Fruit fly (Drosophila melanogaster): ENCODE measurements around the gene Mlc1.

Mlc1 gene

dm6 chr3R:27660127-27660579 lies at the start of gene Mlc1:
TSS of gene Mlc1 (minus strand) at chr3R:27660177.
- TF ChIP-seq h (optimal IDR thresholded peaks at IDR 0.05) (no peak), insv (optimal IDR thresholded peaks at IDR 0.05) (no peak), ttk (optimal IDR thresholded peaks at IDR 0.05) (no peak), Sin3A (optimal IDR thresholded peaks at IDR 0.05) (no peak), Myc (optimal IDR thresholded peaks at IDR 0.05) (no peak), psq (optimal IDR thresholded peaks at IDR 0.05) (no peak)

- no peak for TF ChIP-seq Myc (optimal IDR thresholded peaks at IDR 0.05)
- no peak for TF ChIP-seq insv (optimal IDR thresholded peaks at IDR 0.05)
- no peak for TF ChIP-seq psq (optimal IDR thresholded peaks at IDR 0.05)
- TF ChIP-seq h (optimal IDR thresholded peaks at IDR 0.05): no peak
- no peak for TF ChIP-seq ttk (optimal IDR thresholded peaks at IDR 0.05)
- no peak for TF ChIP-seq Sin3A (optimal IDR thresholded peaks at IDR 0.05)
Observed at dm6 chr3R:27706581-27707181, 46.7 kb upstream of the Mlc1 start, which contains the start of the genes CROT and CG12877. TSS of gene CROT (minus strand) at chr3R:27706751. TSS of gene CG12877 (plus strand) at chr3R:27707100.

DNA sequence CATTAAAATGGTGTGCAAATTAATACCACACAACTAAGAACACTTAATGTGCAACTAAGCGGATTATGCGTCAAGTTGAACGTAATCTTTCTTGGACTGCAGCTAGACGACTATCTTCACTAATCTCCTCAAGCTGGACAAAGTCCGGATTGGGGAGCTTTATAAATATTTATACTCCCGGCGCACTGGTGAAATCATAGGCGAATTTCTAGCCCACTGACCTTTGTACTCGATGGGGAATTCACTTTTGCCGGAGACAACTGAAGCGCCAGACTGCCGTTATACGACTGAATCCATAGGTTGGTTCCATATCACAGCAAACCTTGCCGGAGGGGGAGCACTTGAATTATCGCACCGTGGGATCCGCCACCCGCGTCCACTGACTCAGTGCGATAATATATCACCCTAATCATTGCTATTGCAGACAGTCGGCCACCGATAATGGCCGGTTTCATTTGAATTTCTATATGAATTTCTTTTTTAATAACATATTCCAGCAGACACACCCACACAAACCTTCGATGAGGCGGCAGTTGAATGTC lies 46.1 kb upstream of the Mlc1 start:
- no peak for TF ChIP-seq Sin3A (optimal IDR thresholded peaks at IDR 0.05)
- no peak for TF ChIP-seq ttk (optimal IDR thresholded peaks at IDR 0.05)
- no peak for TF ChIP-seq insv (optimal IDR thresholded peaks at IDR 0.05)
- TF ChIP-seq Myc (optimal IDR thresholded peaks at IDR 0.05): no peak
- no peak for TF ChIP-seq h (optimal IDR thresholded peaks at IDR 0.05)
- no peak for TF ChIP-seq psq (optimal IDR thresholded peaks at IDR 0.05)

dm6 chr3R:27700229-27700573 lies 40.2 kb upstream of the Mlc1 start, which contains the start of gene btz:
TSS of gene btz (plus strand) at chr3R:27700361.
- TF ChIP-seq psq (optimal IDR thresholded peaks at IDR 0.05) (no peak), h (optimal IDR thresholded peaks at IDR 0.05) (no peak), ttk (optimal IDR thresholded peaks at IDR 0.05) (no peak), Sin3A (optimal IDR thresholded peaks at IDR 0.05) (no peak), Myc (optimal IDR thresholded peaks at IDR 0.05) (no peak)

- TF ChIP-seq ttk (optimal IDR thresholded peaks at IDR 0.05) (no peak), insv (optimal IDR thresholded peaks at IDR 0.05) (no peak), Myc (optimal IDR thresholded peaks at IDR 0.05) (no peak), h (optimal IDR thresholded peaks at IDR 0.05) (no peak), Sin3A (optimal IDR thresholded peaks at IDR 0.05) (no peak), psq (optimal IDR thresholded peaks at IDR 0.05) (no peak)
Observed at dm6 chr3R:27699540-27700228, 39.7 kb upstream of the Mlc1 start, which contains the start of gene ALiX. TSS of gene ALiX (minus strand) at chr3R:27700110.

dm6 chr3R:27695019-27695418 lies 35.0 kb upstream of the Mlc1 start, which contains the start of gene HSPBAP1:
TSS of gene HSPBAP1 (plus strand) at chr3R:27695235.
- TF ChIP-seq insv (optimal IDR thresholded peaks at IDR 0.05) (no peak), Myc (optimal IDR thresholded peaks at IDR 0.05) (no peak), h (optimal IDR thresholded peaks at IDR 0.05) (no peak), psq (optimal IDR thresholded peaks at IDR 0.05) (no peak), ttk (optimal IDR thresholded peaks at IDR 0.05) (no peak), Sin3A (optimal IDR thresholded peaks at IDR 0.05) (no peak)

dm6 chr3R:27694583-27694982 lies 34.6 kb upstream of the Mlc1 start, which contains the start of gene Acp98AB:
TSS of gene Acp98AB (plus strand) at chr3R:27694883.
- TF ChIP-seq Myc (optimal IDR thresholded peaks at IDR 0.05) (no peak), h (optimal IDR thresholded peaks at IDR 0.05) (no peak)

DNA sequence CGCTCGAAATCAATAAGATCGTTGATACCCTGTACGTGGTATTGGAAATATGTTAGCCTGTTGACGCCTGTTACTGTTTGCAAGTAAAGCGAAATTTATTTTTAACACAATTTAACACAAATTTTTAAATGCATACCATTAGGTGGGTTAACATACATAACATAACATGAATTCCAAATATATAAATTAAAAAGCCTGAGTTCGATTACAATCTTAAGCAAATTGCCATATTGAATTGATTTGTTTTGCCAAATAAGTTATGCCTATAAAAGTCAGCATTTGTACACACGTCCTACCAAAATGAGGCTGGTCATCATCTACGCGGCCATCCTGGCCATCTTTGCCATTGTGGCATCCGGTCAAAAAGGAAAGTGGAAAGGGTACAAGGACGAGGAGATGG lies 34.0 kb upstream of the Mlc1 start, which contains the start of gene CG43319:
Gene CG43319, plus strand, starts transcription at position 301 of the 400 bp plus-strand sequence.
- TF ChIP-seq Myc (optimal IDR thresholded peaks at IDR 0.05) (no peak), ttk (optimal IDR thresholded peaks at IDR 0.05) (no peak), h (optimal IDR thresholded peaks at IDR 0.05) (no peak), Sin3A (optimal IDR thresholded peaks at IDR 0.05) (no peak), insv (optimal IDR thresholded peaks at IDR 0.05) (no peak), psq (optimal IDR thresholded peaks at IDR 0.05) (no peak)

- TF ChIP-seq ttk (optimal IDR thresholded peaks at IDR 0.05): no peak
- TF ChIP-seq psq (optimal IDR thresholded peaks at IDR 0.05): no peak
- no peak for TF ChIP-seq Sin3A (optimal IDR thresholded peaks at IDR 0.05)
- TF ChIP-seq Myc (optimal IDR thresholded peaks at IDR 0.05): no peak
- TF ChIP-seq insv (optimal IDR thresholded peaks at IDR 0.05): no peak
- no peak for TF ChIP-seq h (optimal IDR thresholded peaks at IDR 0.05)
Observed at dm6 chr3R:27692645-27693307, 32.8 kb upstream of the Mlc1 start.

dm6 chr3R:27688034-27688433 lies 28.1 kb upstream of the Mlc1 start, which contains the start of gene CG31055:
TSS of gene CG31055 (minus strand) at chr3R:27688134.
- no peak for TF ChIP-seq Myc (optimal IDR thresholded peaks at IDR 0.05)
- TF ChIP-seq h (optimal IDR thresholded peaks at IDR 0.05): no peak
- no peak for TF ChIP-seq Sin3A (optimal IDR thresholded peaks at IDR 0.05)
- no peak for TF ChIP-seq ttk (optimal IDR thresholded peaks at IDR 0.05)
- TF ChIP-seq insv (optimal IDR thresholded peaks at IDR 0.05): no peak

- TF ChIP-seq ttk (optimal IDR thresholded peaks at IDR 0.05) (no peak), insv (optimal IDR thresholded peaks at IDR 0.05) (no peak), Myc (optimal IDR thresholded peaks at IDR 0.05) (no peak), Sin3A (optimal IDR thresholded peaks at IDR 0.05) (no peak), psq (optimal IDR thresholded peaks at IDR 0.05) (no peak), h (optimal IDR thresholded peaks at IDR 0.05) (no peak)
Observed at dm6 chr3R:27685539-27686012, 25.6 kb upstream of the Mlc1 start, which contains the start of gene CG12880. TSS of gene CG12880 (plus strand) at chr3R:27685962.

All from Kc167 (cell line).